Fruit fly (Drosophila melanogaster) whole organism: ENCODE measurements around the gene Adsl.

ENCODE experiments used
- CG8478 ChIP-seq: fragments of >200 bp; optimal IDR thresholded peaks from 2 replicates; lab custom pipeline; 2018; ENCODE audit warnings: inconsistent platforms
- EcR ChIP-seq, 2 experiments: fragments of >200 bp; optimal IDR thresholded peaks; 2 replicates each; lab custom pipeline; 2017; ENCODE audit warnings: missing biosample characterization in 2 of 2, missing genetic modification characterization in 2 of 2, missing genetic modification reagents in 2 of 2
- usp ChIP-seq: fragments of >200 bp; optimal IDR thresholded peaks from 2 replicates; lab custom pipeline; 2017; ENCODE audit warnings: missing biosample characterization, missing genetic modification characterization, mixed read lengths

DNA sequence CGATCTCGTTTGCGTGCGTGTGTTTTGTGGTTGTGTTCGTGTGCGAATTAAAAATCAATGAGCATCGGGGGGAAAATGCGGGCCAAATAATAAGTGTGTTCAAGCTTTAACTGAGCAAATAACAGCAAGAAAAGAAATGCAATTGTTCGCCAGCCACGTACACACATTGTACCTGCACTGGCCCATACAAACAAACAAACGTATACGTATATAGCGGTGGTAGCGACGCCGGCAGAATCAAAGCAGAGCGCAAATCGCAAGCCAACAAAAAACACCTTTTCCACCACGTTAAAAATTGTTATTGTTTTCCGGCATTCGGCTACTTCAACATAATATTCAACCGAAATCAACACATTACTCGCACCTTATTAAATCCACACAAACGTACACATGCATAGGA lies 33.6 kb upstream of the Adsl start:
- no peak for TF ChIP-seq EcR (GFP tag; optimal IDR thresholded peaks at IDR 0.05; lab: Kevin White, UChicago)
- no peak for TF ChIP-seq usp
- TF ChIP-seq CG8478 (lab: Kevin White, UChicago) = no peak
